Worm (Caenorhabditis elegans) whole organism, late embryonic: ENCODE measurements around the gene col-105.

ENCODE experiments used
- nhr-11 ChIP-seq: fragments of 150-350 bp; optimal IDR thresholded peaks from 2 replicates; lab custom pipeline; 2014; ENCODE audit warnings: missing biosample characterization, missing genetic modification characterization
- pha-4 ChIP-seq: fragments of 150-350 bp; optimal IDR thresholded peaks from 2 replicates; lab custom pipeline; 2018; ENCODE audit warnings: missing biosample characterization, missing genetic modification reagents, missing genetic modification characterization
- pqm-1 ChIP-seq: sonication (generic microtip); optimal IDR thresholded peaks from 2 replicates; lab custom pipeline; 2016; ENCODE audit warnings: missing genetic modification characterization, missing compliant biosample characterization
- sox-4 ChIP-seq: sonication (generic microtip); optimal IDR thresholded peaks from 2 replicates; lab custom pipeline; 2017; ENCODE audit warnings: mild to moderate bottlenecking, missing genetic modification characterization, inconsistent platforms, missing compliant biosample characterization

DNA sequence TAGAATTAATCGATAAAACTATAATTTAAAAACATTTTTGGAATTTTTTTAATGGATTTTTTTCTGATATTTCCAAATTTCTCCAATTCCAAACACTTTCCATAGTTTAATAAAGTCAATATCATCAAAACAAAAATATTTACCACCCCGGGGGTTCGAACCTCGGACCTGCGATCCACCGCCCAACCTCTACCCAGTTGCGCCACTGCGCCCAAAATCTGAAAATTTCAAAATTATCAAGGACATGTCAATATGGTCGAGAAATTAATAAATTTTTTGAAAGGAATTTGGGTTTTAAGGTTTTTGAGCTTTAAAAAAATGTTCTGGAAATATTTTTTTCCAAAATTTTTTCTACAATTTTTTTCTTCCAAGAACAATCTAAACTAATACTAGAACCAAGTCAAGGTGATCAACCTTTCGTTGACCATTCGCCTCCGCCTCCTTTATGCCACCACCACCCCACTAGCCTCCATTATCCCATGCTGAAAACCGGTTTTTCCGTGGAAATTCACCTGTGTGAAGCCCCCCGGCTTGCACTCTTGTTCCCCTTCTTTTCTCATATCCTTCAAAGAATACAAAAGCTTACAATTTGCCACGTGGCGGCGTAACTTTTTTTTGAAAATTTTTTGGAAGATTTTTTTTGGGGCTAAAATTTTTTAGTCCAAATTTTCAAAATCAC, 22.7 kb upstream of the col-105 start:
- TF ChIP-seq sox-4 (tag; lab: Kevin White, UChicago) (no peak), pqm-1 (tag; lab: Kevin White, UChicago) (no peak), pha-4 (tag; lab: Kevin White, UChicago) (no peak), nhr-11 (no peak)
